Fruit fly (Drosophila melanogaster): ENCODE data around the gene Mrp5.
A peak's percentile ranks its signal among the peaks of the same experiment; 100 is the strongest.

The Mrp5 gene

DNA sequence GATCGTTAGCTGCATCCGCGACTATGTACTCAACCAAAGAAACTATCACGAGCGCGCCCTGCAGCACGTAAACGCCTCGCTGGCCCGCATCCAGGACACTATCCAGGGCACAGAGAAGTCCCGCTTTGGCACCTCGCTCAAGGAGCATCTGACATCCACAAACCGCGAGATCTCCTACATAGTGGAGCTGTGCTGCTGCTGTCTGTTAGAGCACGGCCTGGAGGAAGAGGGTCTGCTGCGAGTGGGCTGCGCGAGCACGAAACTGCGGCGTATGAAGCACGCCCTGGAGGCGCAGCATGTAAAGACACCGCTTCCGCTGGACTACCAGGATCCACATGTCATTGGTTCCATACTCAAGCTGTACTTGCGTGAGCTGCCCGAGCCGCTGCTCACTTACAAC, 35.6 kb upstream of the Mrp5 start:
- no peak for TF ChIP-seq Smox (GFP tag; optimal IDR thresholded peaks at IDR 0.05)
- TF ChIP-seq esn (GFP tag; optimal IDR thresholded peaks at IDR 0.05): no peak
- TF ChIP-seq CG3032 (tag; optimal IDR thresholded peaks at IDR 0.05): no peak
- TF ChIP-seq CG6276 (GFP tag; optimal IDR thresholded peaks at IDR 0.05): no peak
- TF ChIP-seq fd59A (GFP tag; optimal IDR thresholded peaks at IDR 0.05): no peak
- no peak for TF ChIP-seq cyc (GFP tag; optimal IDR thresholded peaks at IDR 0.05)
- no peak for TF ChIP-seq pdm3 (GFP tag; optimal IDR thresholded peaks at IDR 0.05)
- no peak for TF ChIP-seq topi (GFP tag; optimal IDR thresholded peaks at IDR 0.05)
- TF ChIP-seq CG10669 (GFP tag; optimal IDR thresholded peaks at IDR 0.05): no peak
- TF ChIP-seq net (GFP tag; optimal IDR thresholded peaks at IDR 0.05): no peak
- TF ChIP-seq CG16779 (tag; optimal IDR thresholded peaks at IDR 0.05): no peak
- no peak for TF ChIP-seq CG9139 (GFP tag; optimal IDR thresholded peaks at IDR 0.05)
- no peak for TF ChIP-seq lz (GFP tag; optimal IDR thresholded peaks at IDR 0.05)
- no peak for TF ChIP-seq CG11902 (GFP tag; optimal IDR thresholded peaks at IDR 0.05)

DNA sequence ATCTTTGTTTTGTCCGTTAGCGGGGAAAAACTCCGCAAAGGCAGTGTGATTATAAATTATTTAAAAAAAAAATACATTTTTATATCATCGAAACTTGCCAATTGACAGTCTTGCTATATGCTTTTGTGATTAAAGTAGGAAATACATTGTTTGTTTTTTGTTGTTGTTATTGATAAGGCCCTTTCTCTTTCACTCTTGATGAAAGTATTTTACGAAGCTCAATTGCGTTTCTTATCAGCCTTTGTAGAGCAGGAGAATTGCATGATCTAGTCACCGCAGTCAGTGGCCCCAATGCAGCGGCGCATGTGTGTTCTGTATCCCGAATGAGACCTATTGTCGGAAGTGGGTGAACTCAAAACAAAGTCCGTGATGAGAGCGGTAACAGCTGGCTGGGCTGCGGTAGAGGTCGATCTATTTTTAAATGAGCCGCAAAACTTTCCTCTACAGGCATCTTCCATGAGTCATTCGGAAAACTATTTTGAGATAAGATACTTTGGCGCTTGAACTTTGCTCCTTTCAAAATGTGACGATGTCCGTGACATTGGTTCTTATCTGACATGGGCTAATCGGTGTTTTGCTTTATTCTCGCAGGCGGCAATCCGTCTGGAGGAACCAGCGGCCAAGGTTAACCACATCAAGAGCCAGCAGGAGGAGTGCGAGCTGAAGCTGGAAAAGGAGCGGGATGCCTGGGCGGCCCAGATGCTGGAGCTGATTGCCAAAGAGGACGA, 35.0 kb upstream of the Mrp5 start:
- TF ChIP-seq CG8319 (GFP tag; optimal IDR thresholded peaks at IDR 0.05) (no peak), fd85E (GFP tag; optimal IDR thresholded peaks at IDR 0.05) (no peak), CG32006 (GFP tag; optimal IDR thresholded peaks at IDR 0.05) (peak; percentile 29), CG6808 (GFP tag; optimal IDR thresholded peaks at IDR 0.05) (peak; percentile 52), dsx (GFP tag; optimal IDR thresholded peaks at IDR 0.05; ENCODE audit: poor library complexity, severe bottlenecking) (peak; percentile 2), Eip93F (GFP tag; optimal IDR thresholded peaks at IDR 0.05) (peak; percentile 48), Eip75B (GFP tag; optimal IDR thresholded peaks at IDR 0.05) (no peak), CG6854 (GFP tag; optimal IDR thresholded peaks at IDR 0.05) (peak; percentile 37), Eip78C (GFP tag) (peak; percentile 82), Met (GFP tag; optimal IDR thresholded peaks at IDR 0.05) (no peak), CG8632 (GFP tag; optimal IDR thresholded peaks at IDR 0.05) (no peak), cyc (GFP tag; optimal IDR thresholded peaks at IDR 0.05) (no peak), fkh (GFP tag; optimal IDR thresholded peaks at IDR 0.05) (no peak), CG31627 (GFP tag; optimal IDR thresholded peaks at IDR 0.05) (no peak), esn (GFP tag; optimal IDR thresholded peaks at IDR 0.05) (no peak), CG3919 (GFP tag; optimal IDR thresholded peaks at IDR 0.05) (no peak), CG9139 (GFP tag; optimal IDR thresholded peaks at IDR 0.05) (no peak), pdm3 (GFP tag; optimal IDR thresholded peaks at IDR 0.05) (no peak), ss (GFP tag; optimal IDR thresholded peaks at IDR 0.05) (no peak), eg (GFP tag; IDR thresholded peaks at IDR 0.05) (no peak), Blimp-1 (GFP tag; optimal IDR thresholded peaks at IDR 0.05) (no peak), svp (GFP tag) (peak; percentile 94), vri (GFP tag; optimal IDR thresholded peaks at IDR 0.05) (peak; percentile 83), Hr38 (GFP tag; optimal IDR thresholded peaks at IDR 0.05) (no peak)

DNA sequence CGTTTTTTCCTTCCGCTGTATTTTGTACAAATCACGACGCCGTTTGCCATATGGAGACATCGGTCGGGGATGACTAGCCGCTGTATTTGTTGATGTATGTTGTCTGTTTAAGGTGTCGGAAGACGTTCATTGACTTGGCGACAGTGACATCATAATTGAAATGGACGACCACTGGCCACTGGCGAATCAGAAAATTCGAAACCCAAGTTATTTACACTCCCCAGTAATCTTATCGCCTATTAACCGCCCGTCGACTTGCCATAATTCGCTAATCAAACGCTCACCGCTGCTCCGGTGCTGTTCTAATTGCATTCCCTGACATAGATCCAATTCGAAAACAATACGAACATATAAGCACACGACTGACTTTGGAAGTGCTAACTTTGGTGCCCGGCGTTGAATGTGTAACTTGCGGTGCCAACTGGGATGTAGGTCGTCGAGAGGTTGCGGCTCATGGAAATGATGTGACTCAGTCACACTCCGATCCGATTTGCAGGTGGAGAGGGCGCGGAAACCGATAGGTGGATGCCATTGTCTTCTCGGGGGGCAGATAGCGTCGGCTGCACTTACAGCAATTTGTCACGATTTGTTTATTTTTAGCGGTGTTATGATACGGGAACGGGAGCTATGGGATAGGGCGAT, 34.2 kb upstream of the Mrp5 start:
- no peak for TF ChIP-seq fd85E (GFP tag; optimal IDR thresholded peaks at IDR 0.05)
- 0 out of 3 replicates have a peak, but pooled peaks have one; percentile 9 for TF ChIP-seq CG6163 (GFP tag; IDR thresholded peaks at IDR 0.05)
- TF ChIP-seq CG34406 (GFP tag; optimal IDR thresholded peaks at IDR 0.05): no peak
- TF ChIP-seq salr (GFP tag; optimal IDR thresholded peaks at IDR 0.05): no peak
- TF ChIP-seq svp (GFP tag): peak; percentile 79
- peak; percentile 4 for TF ChIP-seq Sox14 (GFP tag; optimal IDR thresholded peaks at IDR 0.05)
- TF ChIP-seq Ets96B (tag; optimal IDR thresholded peaks at IDR 0.05): no peak
- TF ChIP-seq cyc (GFP tag; optimal IDR thresholded peaks at IDR 0.05): no peak
- peak; percentile 62 for TF ChIP-seq vri (GFP tag; optimal IDR thresholded peaks at IDR 0.05)
- TF ChIP-seq Lpt (GFP tag; optimal IDR thresholded peaks at IDR 0.05): no peak
- TF ChIP-seq Eip78C (GFP tag): peak; percentile 7
- no peak for TF ChIP-seq CG11294 (GFP tag; IDR thresholded peaks at IDR 0.05)
- TF ChIP-seq Gug (GFP tag; IDR thresholded peaks at IDR 0.05): no peak
- no peak for TF ChIP-seq Hr4 (GFP tag; optimal IDR thresholded peaks at IDR 0.05)
